Worm (Caenorhabditis elegans) whole organism, mixed stage, embryonic: ENCODE data around the gene nlp-21.

Source experiments
- M03D4.4 ChIP-seq: sonication (generic microtip); optimal IDR thresholded peaks from 2 replicates; lab custom pipeline; 2017; ENCODE audit warnings: mild to moderate bottlenecking, missing genetic modification characterization, missing compliant biosample characterization
- blmp-1 ChIP-seq: fragments of 150-350 bp; optimal IDR thresholded peaks from 2 replicates; lab custom pipeline; 2014; ENCODE audit warnings: missing biosample characterization, missing genetic modification characterization
- ceh-83 ChIP-seq: fragments of 200-800 bp; sonication (Bioruptor generic); optimal IDR thresholded peaks from 2 replicates; lab custom pipeline; 2018; ENCODE audit warnings: mild to moderate bottlenecking, missing genetic modification characterization, missing compliant biosample characterization
- ces-1 ChIP-seq: fragments of 150-350 bp; optimal IDR thresholded peaks from 2 replicates; lab custom pipeline; 2014; ENCODE audit warnings: missing biosample characterization, missing genetic modification reagents, missing genetic modification characterization
- lin-13 ChIP-seq: fragments of 150-350 bp; optimal IDR thresholded peaks from 2 replicates; lab custom pipeline; 2014; ENCODE audit warnings: missing biosample characterization, missing genetic modification characterization
- lsy-2 ChIP-seq: fragments of 150-350 bp; optimal IDR thresholded peaks from 2 replicates; lab custom pipeline; 2014; ENCODE audit warnings: missing biosample characterization, missing genetic modification characterization
- mab-5 ChIP-seq: fragments of 150-350 bp; optimal IDR thresholded peaks from 2 replicates; lab custom pipeline; 2014; ENCODE audit warnings: missing biosample characterization, missing genetic modification characterization
- nhr-12 ChIP-seq: fragments of 150-350 bp; optimal IDR thresholded peaks from 2 replicates; lab custom pipeline; 2014; ENCODE audit warnings: missing biosample characterization, missing genetic modification characterization
- nhr-237 ChIP-seq: fragments of 150-350 bp; optimal IDR thresholded peaks from 2 replicates; lab custom pipeline; 2014; ENCODE audit warnings: missing biosample characterization, missing genetic modification characterization
- nhr-28 ChIP-seq: fragments of 150-350 bp; optimal IDR thresholded peaks from 2 replicates; lab custom pipeline; 2014; ENCODE audit warnings: missing biosample characterization, missing genetic modification characterization
- pha-4 ChIP-seq: fragments of 150-350 bp; optimal IDR thresholded peaks from 2 replicates; lab custom pipeline; 2018; ENCODE audit warnings: missing biosample characterization, missing genetic modification reagents, missing genetic modification characterization
- snpc-4 ChIP-seq: fragments of 150-350 bp; optimal IDR thresholded peaks from 2 replicates; lab custom pipeline; 2014; ENCODE audit warnings: missing biosample characterization, missing genetic modification characterization
- zip-8 ChIP-seq: fragments of 150-350 bp; optimal IDR thresholded peaks from 2 replicates; lab custom pipeline; 2014; ENCODE audit warnings: missing biosample characterization, missing genetic modification characterization

- no peak for TF ChIP-seq ces-1 (GFP tag; lab: Kevin White, UChicago)
- TF ChIP-seq nhr-28 (tag; lab: Kevin White, UChicago), result no peak
- TF ChIP-seq mab-5, result no peak
- no peak for TF ChIP-seq nhr-12 (tag; lab: Kevin White, UChicago)
- TF ChIP-seq lin-13 (tag; lab: Kevin White, UChicago), result no peak
- TF ChIP-seq nhr-237 (tag; lab: Kevin White, UChicago), result no peak
- no peak for TF ChIP-seq M03D4.4 (tag; lab: Kevin White, UChicago)
- no peak for TF ChIP-seq ceh-83 (GFP tag; lab: Kevin White, UChicago)
- no peak for TF ChIP-seq snpc-4
- no peak for TF ChIP-seq pha-4
- no peak for TF ChIP-seq lsy-2 (tag; lab: Kevin White, UChicago)
- TF ChIP-seq blmp-1 (tag; lab: Kevin White, UChicago), result no peak
- no peak for TF ChIP-seq zip-8
Measured at ce11 chrIII:11372199-11372938, 20.7 kb downstream of the nlp-21 start.
